Worm (Caenorhabditis elegans): ENCODE results near the gene R07E4.5.
A peak's percentile ranks its signal among the peaks of the same experiment; 100 is the strongest.

Gene R07E4.5

DNA sequence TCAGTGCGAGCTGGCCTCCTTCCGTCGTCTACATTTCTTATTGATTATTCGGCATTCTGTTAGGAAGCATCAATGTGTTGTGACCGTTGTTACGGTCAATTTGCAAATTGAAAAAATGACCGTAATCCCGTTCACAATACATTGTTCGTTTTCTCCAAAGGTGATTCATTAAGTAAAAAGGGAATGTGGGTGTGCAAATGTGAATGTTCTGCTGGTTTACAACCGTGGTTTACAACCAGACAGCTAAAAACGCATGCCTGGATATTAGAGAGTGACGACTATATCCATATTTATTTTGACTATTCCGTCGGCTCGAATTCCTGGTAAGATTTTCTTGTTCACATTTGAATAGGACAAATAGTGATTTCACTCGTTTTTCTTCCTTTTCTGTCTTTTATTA lies 33.9 kb downstream of the R07E4.5 start, which contains the start of gene capa-1:
Gene capa-1 (plus strand): TSS at position 301 of the 400 bp plus-strand sequence.
- TF ChIP-seq fkh-3 (tag; optimal IDR thresholded peaks at IDR 0.05) (no peak), ztf-18 (tag; optimal IDR thresholded peaks at IDR 0.05) (no peak), repo-1 (tag; optimal IDR thresholded peaks at IDR 0.05) (no peak), unc-130 (GFP tag; optimal IDR thresholded peaks at IDR 0.05) (no peak), Y79H2A.3 (GFP tag; conservative IDR thresholded peaks at IDR 0.05) (no peak), dpl-1 (GFP tag; optimal IDR thresholded peaks at IDR 0.05) (no peak), F39B2.1 (GFP tag; IDR thresholded peaks at IDR 0.05) (no peak), F33H1.4 (GFP tag; IDR thresholded peaks at IDR 0.05) (no peak)

DNA sequence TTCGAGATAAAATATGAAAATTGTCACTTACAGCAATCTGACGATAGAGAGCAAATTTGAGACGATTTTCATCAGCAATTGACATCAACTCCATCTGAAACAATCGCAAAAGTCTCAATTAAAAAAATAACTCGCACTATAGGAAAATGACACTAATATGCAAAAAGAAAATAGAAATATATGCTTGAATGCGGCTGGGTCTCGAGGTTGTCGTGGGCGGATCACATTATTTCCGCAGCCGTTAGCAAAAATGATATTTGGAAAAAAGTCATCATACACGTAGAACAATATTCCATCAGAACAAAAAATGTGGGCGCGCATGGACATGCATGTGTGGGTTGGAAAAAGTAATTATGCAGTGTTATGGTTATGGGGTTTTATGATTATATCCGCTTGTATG lies 35.7 kb downstream of the R07E4.5 start, which contains the start of gene Y23B4A.1:
Gene Y23B4A.1 (minus strand): TSS at position 101 of the 400 bp plus-strand sequence.
- TF ChIP-seq ama-1 (optimal IDR thresholded peaks at IDR 0.05) = no peak
- TF ChIP-seq ama-1 (GFP tag; optimal IDR thresholded peaks at IDR 0.05) = no peak
- no peak for TF ChIP-seq rec-8 (tag; optimal IDR thresholded peaks at IDR 0.05)
- no peak for TF ChIP-seq ceh-27 (GFP tag; optimal IDR thresholded peaks at IDR 0.05)
- no peak for TF ChIP-seq ztf-25 (GFP tag; IDR thresholded peaks at IDR 0.05)
- no peak for TF ChIP-seq F52B5.7 (tag; optimal IDR thresholded peaks at IDR 0.05)
- TF ChIP-seq rcor-1 (GFP tag; IDR thresholded peaks at IDR 0.05) = no peak
- no peak for TF ChIP-seq nhr-80 (tag; optimal IDR thresholded peaks at IDR 0.05)
- no peak for TF ChIP-seq tbx-9 (tag; optimal IDR thresholded peaks at IDR 0.05; ENCODE audit: borderline replicate concordance)
- TF ChIP-seq lag-1 (GFP tag; IDR thresholded peaks at IDR 0.05) = no peak

DNA sequence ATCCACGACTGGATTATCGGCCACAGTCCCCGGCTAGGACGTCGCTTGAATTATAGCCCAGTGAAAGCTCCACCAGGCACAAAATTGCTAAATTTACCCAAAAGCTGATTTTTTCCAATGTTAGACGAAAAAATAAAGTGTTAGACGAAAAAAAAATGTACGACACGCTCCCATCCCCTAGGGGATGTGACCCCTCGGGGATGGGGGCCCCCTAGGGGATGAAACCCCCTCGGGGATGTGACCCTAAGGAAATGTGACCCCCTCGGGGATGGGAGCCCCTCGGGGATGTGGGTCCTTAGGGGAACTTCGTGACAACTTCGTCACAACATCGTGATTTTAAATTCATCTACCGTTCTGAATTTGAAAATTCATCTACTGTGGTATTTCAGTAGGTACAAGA lies 47.2 kb downstream of the R07E4.5 start:
- TF ChIP-seq ceh-79 (tag; optimal IDR thresholded peaks at IDR 0.05) (no peak), zfh-2 (GFP tag; conservative IDR thresholded peaks at IDR 0.05) (peak; percentile 53; the same call in 1 of the 2 replicates)

ce11 chrX:5904603-5905081 lies 48.3 kb downstream of the R07E4.5 start, which contains the start of gene nlp-49:
Gene nlp-49 (plus strand): TSS chrX:5904653.
- TF ChIP-seq mcd-1 (GFP tag; IDR thresholded peaks at IDR 0.05) (no peak), tbx-9 (tag; optimal IDR thresholded peaks at IDR 0.05; ENCODE audit: borderline replicate concordance) (no peak), hsf-1 (GFP tag; IDR thresholded peaks at IDR 0.05) (no peak), bed-2 (GFP tag; IDR thresholded peaks at IDR 0.05) (no peak), ztf-28 (GFP tag; IDR thresholded peaks at IDR 0.05) (no peak), cebp-1 (GFP tag; IDR thresholded peaks at IDR 0.05) (no peak), cebp-1 (tag; optimal IDR thresholded peaks at IDR 0.05) (no peak), F37B4.10 (GFP tag; IDR thresholded peaks at IDR 0.05) (no peak), ceh-40 (GFP tag; IDR thresholded peaks at IDR 0.05) (no peak), snpc-4 (GFP tag; optimal IDR thresholded peaks at IDR 0.05) (no peak), snpc-4 (tag; optimal IDR thresholded peaks at IDR 0.05) (no peak), C17E4.6 (GFP tag; IDR thresholded peaks at IDR 0.05) (no peak), madf-3 (GFP tag; IDR thresholded peaks at IDR 0.05) (no peak), ztf-6 (GFP tag; IDR thresholded peaks at IDR 0.05) (no peak)

DNA sequence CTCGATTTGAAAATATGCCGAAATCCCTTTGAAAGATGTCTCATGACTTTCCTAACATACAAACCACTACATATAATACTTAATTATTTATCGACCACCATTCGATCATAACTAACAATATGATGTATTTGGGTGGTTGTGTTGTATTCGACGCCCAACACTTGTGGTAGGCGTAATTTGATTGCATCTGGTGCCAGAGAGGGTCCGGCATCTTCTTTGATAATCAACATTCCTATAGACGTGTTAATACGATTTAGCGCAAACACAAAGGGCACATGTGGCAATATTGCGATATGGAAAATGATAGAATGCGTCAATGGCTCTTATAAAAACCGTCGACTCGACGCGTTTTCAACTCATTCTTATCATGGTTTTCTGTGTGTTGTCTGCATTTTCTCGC lies 49.1 kb downstream of the R07E4.5 start:
- no peak for TF ChIP-seq ztf-26 (tag; optimal IDR thresholded peaks at IDR 0.05)
